Worm (Caenorhabditis elegans) whole organism, early embryonic: ENCODE results near the gene mab-10.

Source experiments
- B0310.2 ChIP-seq: sonication (generic microtip); optimal IDR thresholded peaks from 2 replicates; lab custom pipeline; 2016; ENCODE audit warnings: mild to moderate bottlenecking, missing genetic modification characterization, missing compliant biosample characterization
- F13C5.2 ChIP-seq: sonication (generic microtip); optimal IDR thresholded peaks from 2 replicates; lab custom pipeline; 2017; ENCODE audit warnings: mild to moderate bottlenecking, missing genetic modification characterization, inconsistent platforms, missing compliant biosample characterization
- aly-1 ChIP-seq: sonication (generic microtip); optimal IDR thresholded peaks from 2 replicates; lab custom pipeline; 2016; ENCODE audit warnings: missing genetic modification characterization, missing compliant biosample characterization
- ama-1 ChIP-seq: fragments of 150-350 bp; optimal IDR thresholded peaks from 2 replicates; lab custom pipeline; 2014
- ceh-13 ChIP-seq: fragments of 200-800 bp; sonication (Bioruptor generic); optimal IDR thresholded peaks from 2 replicates; lab custom pipeline; 2018; ENCODE audit warnings: mild to moderate bottlenecking, missing genetic modification characterization, missing compliant biosample characterization
- ceh-36 ChIP-seq: sonication (generic microtip); optimal IDR thresholded peaks from 2 replicates; lab custom pipeline; 2016; ENCODE audit warnings: missing genetic modification characterization, inconsistent platforms, missing compliant biosample characterization
- ets-7 ChIP-seq: sonication (generic microtip); optimal IDR thresholded peaks from 2 replicates; lab custom pipeline; 2016; ENCODE audit warnings: missing genotype, missing genetic modification characterization, missing compliant biosample characterization
- flt-1 ChIP-seq: fragments of 200-800 bp; sonication (Bioruptor generic); IDR thresholded peaks from 2 replicates; pipeline ENCODE4 v1.3.6; 2022; ENCODE audit warnings: missing genetic modification characterization, missing compliant biosample characterization
- hmbx-1 ChIP-seq: sonication (generic microtip); optimal IDR thresholded peaks from 2 replicates; lab custom pipeline; 2016; ENCODE audit warnings: mild to moderate bottlenecking, missing genetic modification characterization, missing compliant biosample characterization
- hmg-4 ChIP-seq: fragments of 200-800 bp; sonication (Bioruptor generic); optimal IDR thresholded peaks from 2 replicates; lab custom pipeline; 2018; ENCODE audit warnings: mild to moderate bottlenecking, missing genetic modification characterization, missing compliant biosample characterization
- hnd-1 ChIP-seq: sonication (generic microtip); optimal IDR thresholded peaks from 2 replicates; lab custom pipeline; 2016; ENCODE audit warnings: missing genetic modification characterization, missing compliant biosample characterization
- pes-1 ChIP-seq: fragments of 200-800 bp; sonication (Bioruptor generic); IDR thresholded peaks from 2 replicates; pipeline ENCODE4 v1.3.6; 2022; ENCODE audit warnings: missing genetic modification reagents, missing genetic modification characterization, missing compliant biosample characterization
- scrt-1 ChIP-seq: fragments of 200-800 bp; sonication (Bioruptor generic); IDR thresholded peaks from 2 replicates; pipeline ENCODE4 v1.3.6; 2022; ENCODE audit warnings: missing genetic modification characterization, missing compliant biosample characterization
- sea-1 ChIP-seq: fragments of 200-800 bp; sonication (Bioruptor generic); conservative IDR thresholded peaks from 2 replicates; pipeline ENCODE4 v1.3.6; 2022; ENCODE audit warnings: missing genetic modification characterization, missing compliant biosample characterization
- tbx-11 ChIP-seq: fragments of 200-800 bp; sonication (Bioruptor generic); IDR thresholded peaks from 2 replicates; pipeline ENCODE4 v1.3.6; 2022; ENCODE audit warnings: missing genetic modification characterization, missing compliant biosample characterization
- tbx-37 ChIP-seq: fragments of 200-800 bp; sonication (Bioruptor generic); conservative IDR thresholded peaks from 2 replicates; pipeline ENCODE4 v1.3.6; 2022; ENCODE audit warnings: missing genetic modification reagents, missing genetic modification characterization, missing compliant biosample characterization
- tra-4 ChIP-seq: sonication (generic microtip); optimal IDR thresholded peaks from 2 replicates; lab custom pipeline; 2017; ENCODE audit warnings: missing genetic modification characterization, missing compliant biosample characterization

Gene mab-10

ce11 chrII:10550872-10551647 is 23.2 kb downstream of the mab-10 start:
- no peak for TF ChIP-seq hmbx-1
- no peak for TF ChIP-seq F13C5.2 (tag; lab: Kevin White, UChicago)
- no peak for TF ChIP-seq hnd-1
- no peak for TF ChIP-seq ets-7
- TF ChIP-seq tra-4 = no peak
- TF ChIP-seq ceh-36 (tag; lab: Kevin White, UChicago) = no peak
- TF ChIP-seq aly-1 (tag; lab: Kevin White, UChicago) = no peak
- TF ChIP-seq sea-1 (GFP tag; lab: Robert Waterston, UW) = no peak
- no peak for TF ChIP-seq flt-1 (GFP tag; lab: Robert Waterston, UW)
- TF ChIP-seq ceh-13 (GFP tag; lab: Kevin White, UChicago) = no peak
- no peak for TF ChIP-seq scrt-1
- no peak for TF ChIP-seq tbx-37 (GFP tag; lab: Robert Waterston, UW)
- no peak for TF ChIP-seq ama-1 (lab: Kevin White, UChicago)
- TF ChIP-seq hmg-4 (GFP tag; lab: Kevin White, UChicago) = no peak
- no peak for TF ChIP-seq B0310.2
- no peak for TF ChIP-seq tbx-11 (GFP tag; lab: Robert Waterston, UW)
- TF ChIP-seq pes-1 (GFP tag; lab: Robert Waterston, UW) = no peak

ce11 chrII:10551985-10552736 is 24.3 kb downstream of the mab-10 start:
- TF ChIP-seq hnd-1 (no peak), flt-1 (GFP tag; lab: Robert Waterston, UW) (no peak), hmg-4 (GFP tag; lab: Kevin White, UChicago) (no peak), scrt-1 (no peak), ceh-13 (GFP tag; lab: Kevin White, UChicago) (no peak), tbx-37 (GFP tag; lab: Robert Waterston, UW) (no peak), hmbx-1 (no peak), tbx-11 (GFP tag; lab: Robert Waterston, UW) (no peak), B0310.2 (no peak), ama-1 (lab: Kevin White, UChicago) (no peak), aly-1 (tag; lab: Kevin White, UChicago) (no peak), ets-7 (no peak), ceh-36 (tag; lab: Kevin White, UChicago) (no peak)

ce11 chrII:10553377-10554045 is 25.6 kb downstream of the mab-10 start:
- TF ChIP-seq ceh-13 (GFP tag; lab: Kevin White, UChicago) (no peak), pes-1 (GFP tag; lab: Robert Waterston, UW) (no peak), ama-1 (lab: Kevin White, UChicago) (no peak), sea-1 (GFP tag; lab: Robert Waterston, UW) (no peak), F13C5.2 (tag; lab: Kevin White, UChicago) (no peak), tra-4 (no peak), tbx-37 (GFP tag; lab: Robert Waterston, UW) (no peak)

ce11 chrII:10554046-10554399 is 26.1 kb downstream of the mab-10 start:
- TF ChIP-seq hmg-4 (GFP tag; lab: Kevin White, UChicago) = no peak
- TF ChIP-seq flt-1 (GFP tag; lab: Robert Waterston, UW) = no peak
- no peak for TF ChIP-seq ets-7
- no peak for TF ChIP-seq ama-1 (lab: Kevin White, UChicago)
- TF ChIP-seq aly-1 (tag; lab: Kevin White, UChicago) = no peak
- TF ChIP-seq tbx-11 (GFP tag; lab: Robert Waterston, UW) = no peak
- no peak for TF ChIP-seq tra-4
- no peak for TF ChIP-seq F13C5.2 (tag; lab: Kevin White, UChicago)
- TF ChIP-seq tbx-37 (GFP tag; lab: Robert Waterston, UW) = no peak
- TF ChIP-seq ceh-13 (GFP tag; lab: Kevin White, UChicago) = no peak
- no peak for TF ChIP-seq hmbx-1
- TF ChIP-seq hnd-1 = no peak
- TF ChIP-seq scrt-1 = no peak
- no peak for TF ChIP-seq sea-1 (GFP tag; lab: Robert Waterston, UW)
- TF ChIP-seq ceh-36 (tag; lab: Kevin White, UChicago) = no peak

ce11 chrII:10554972-10555371 is 27.1 kb downstream of the mab-10 start, which contains the start of gene mnk-1:
Gene mnk-1, minus strand, starts transcription at chrII:10555044.
- TF ChIP-seq B0310.2 (no peak), F13C5.2 (tag; lab: Kevin White, UChicago) (no peak), sea-1 (GFP tag; lab: Robert Waterston, UW) (no peak), pes-1 (GFP tag; lab: Robert Waterston, UW) (no peak), aly-1 (tag; lab: Kevin White, UChicago) (no peak), ets-7 (no peak), hnd-1 (no peak), ceh-13 (GFP tag; lab: Kevin White, UChicago) (no peak), hmg-4 (GFP tag; lab: Kevin White, UChicago) (no peak), tbx-37 (GFP tag; lab: Robert Waterston, UW) (no peak), tra-4 (no peak), ceh-36 (tag; lab: Kevin White, UChicago) (no peak), scrt-1 (no peak), flt-1 (GFP tag; lab: Robert Waterston, UW) (no peak), ama-1 (lab: Kevin White, UChicago) (no peak), tbx-11 (GFP tag; lab: Robert Waterston, UW) (no peak), hmbx-1 (no peak)

- no peak for TF ChIP-seq tbx-37 (GFP tag; lab: Robert Waterston, UW)
These were observed 27.7 kb downstream of the mab-10 start for ce11 chrII:10555484-10556075.
